Fruit fly (Drosophila melanogaster): Measurements from ENCODE around the gene Rph.

Rph gene

dm6 chrX:10801033-10801432 is 43.6 kb upstream of the Rph start (continued):
- no peak for TF ChIP-seq CG11695 (GFP tag; IDR thresholded peaks at IDR 0.05)
- TF ChIP-seq Drgx (GFP tag; IDR thresholded peaks at IDR 0.05): 0 out of 2 replicates have a peak, but pooled peaks have one; percentile 30
- no peak for TF ChIP-seq Sox102F (GFP tag; optimal IDR thresholded peaks at IDR 0.05)
- no peak for TF ChIP-seq oc (tag; optimal IDR thresholded peaks at IDR 0.05)
- no peak for TF ChIP-seq pum (GFP tag; optimal IDR thresholded peaks at IDR 0.05)
- no peak for TF ChIP-seq CG2875 (GFP tag; optimal IDR thresholded peaks at IDR 0.05)
- peak; percentile 84 for TF ChIP-seq pros (GFP tag; optimal IDR thresholded peaks at IDR 0.05)
- TF ChIP-seq cas (GFP tag; IDR thresholded peaks at IDR 0.05): no peak
- no peak for TF ChIP-seq Dref (GFP tag; IDR thresholded peaks at IDR 0.05)
- no peak for TF ChIP-seq bbx (GFP tag; IDR thresholded peaks at IDR 0.05; ENCODE audit: partially characterized antibody)
- TF ChIP-seq CG10274 (GFP tag; optimal IDR thresholded peaks at IDR 0.05): no peak
- TF ChIP-seq CG12299 (tag; optimal IDR thresholded peaks at IDR 0.05): no peak
- no peak for TF ChIP-seq dmrt99B (tag; optimal IDR thresholded peaks at IDR 0.05)
- TF ChIP-seq dm (GFP tag; optimal IDR thresholded peaks at IDR 0.05): no peak
- TF ChIP-seq tgo (GFP tag; IDR thresholded peaks at IDR 0.05): no peak
- TF ChIP-seq Blimp-1 (GFP tag; optimal IDR thresholded peaks at IDR 0.05): no peak
- no peak for TF ChIP-seq Bgb (GFP tag; IDR thresholded peaks at IDR 0.05; ENCODE audit: partially characterized antibody)
- TF ChIP-seq Dp (GFP tag; optimal IDR thresholded peaks at IDR 0.05): no peak
- no peak for TF ChIP-seq insv (GFP tag; optimal IDR thresholded peaks at IDR 0.05)
- TF ChIP-seq corto (GFP tag; optimal IDR thresholded peaks at IDR 0.05): no peak
- TF ChIP-seq CHES-1-like (GFP tag; optimal IDR thresholded peaks at IDR 0.05): no peak
- no peak for TF ChIP-seq CG16815 (GFP tag; optimal IDR thresholded peaks at IDR 0.05)
- TF ChIP-seq Elba2 (GFP tag; optimal IDR thresholded peaks at IDR 0.05): no peak
- no peak for TF ChIP-seq CG10543 (GFP tag; optimal IDR thresholded peaks at IDR 0.05)
- TF ChIP-seq CG11560 (tag; IDR thresholded peaks at IDR 0.05): no peak
- no peak for TF ChIP-seq sens-2 (GFP tag; IDR thresholded peaks at IDR 0.05)
- TF ChIP-seq CG4360 (GFP tag; IDR thresholded peaks at IDR 0.05): peak; percentile 79
- TF ChIP-seq chinmo (GFP tag; IDR thresholded peaks at IDR 0.05; ENCODE audit: partially characterized antibody): 0 out of 4 replicates have a peak, but pooled peaks have one; percentile 20
- no peak for TF ChIP-seq CG11696 (GFP tag; IDR thresholded peaks at IDR 0.05)
- no peak for TF ChIP-seq CG2678 (tag; optimal IDR thresholded peaks at IDR 0.05)
- TF ChIP-seq CG34422 (GFP tag; IDR thresholded peaks at IDR 0.05): no peak
- no peak for TF ChIP-seq CG16813 (GFP tag; IDR thresholded peaks at IDR 0.05; ENCODE audit: partially characterized antibody)
- TF ChIP-seq HmgD (GFP tag; optimal IDR thresholded peaks at IDR 0.05): no peak
- no peak for TF ChIP-seq CG11723 (GFP tag; optimal IDR thresholded peaks at IDR 0.05)
- no peak for TF ChIP-seq gem (tag; optimal IDR thresholded peaks at IDR 0.05)
- no peak for TF ChIP-seq da (GFP tag; optimal IDR thresholded peaks at IDR 0.05)
- no peak for TF ChIP-seq CG6791 (GFP tag; IDR thresholded peaks at IDR 0.05; ENCODE audit: partially characterized antibody)
- TF ChIP-seq unpg (GFP tag; optimal IDR thresholded peaks at IDR 0.05): no peak
- TF ChIP-seq CG6683 (GFP tag; optimal IDR thresholded peaks at IDR 0.05): no peak
- TF ChIP-seq Ssrp (tag; optimal IDR thresholded peaks at IDR 0.05): no peak
- no peak for TF ChIP-seq ase (GFP tag; IDR thresholded peaks at IDR 0.05)
- no peak for TF ChIP-seq CG11085 (GFP tag; IDR thresholded peaks at IDR 0.05)
- TF ChIP-seq eve (GFP tag; optimal IDR thresholded peaks at IDR 0.05): peak in 1 of 2 experiments; percentile 4
- TF ChIP-seq Trl (optimal IDR thresholded peaks at IDR 0.05): peak; percentile 38 to 46
- TF ChIP-seq Trl (GFP tag; optimal IDR thresholded peaks at IDR 0.05): no peak
- no peak for TF ChIP-seq ro (GFP tag; IDR thresholded peaks at IDR 0.05)
- TF ChIP-seq Stat92E (GFP tag; optimal IDR thresholded peaks at IDR 0.05): peak in 1 of 3 experiments; percentile 95
- TF ChIP-seq btn (GFP tag; optimal IDR thresholded peaks at IDR 0.05): no peak
- TF ChIP-seq chn (GFP tag; optimal IDR thresholded peaks at IDR 0.05): no peak
- TF ChIP-seq mam (GFP tag; optimal IDR thresholded peaks at IDR 0.05): no peak
- no peak for TF ChIP-seq B-H2 (GFP tag; optimal IDR thresholded peaks at IDR 0.05)

Measured in whole organism, embryonic.